Fruit fly (Drosophila melanogaster): Measurements from ENCODE around the gene Rtnl1.

DNA sequence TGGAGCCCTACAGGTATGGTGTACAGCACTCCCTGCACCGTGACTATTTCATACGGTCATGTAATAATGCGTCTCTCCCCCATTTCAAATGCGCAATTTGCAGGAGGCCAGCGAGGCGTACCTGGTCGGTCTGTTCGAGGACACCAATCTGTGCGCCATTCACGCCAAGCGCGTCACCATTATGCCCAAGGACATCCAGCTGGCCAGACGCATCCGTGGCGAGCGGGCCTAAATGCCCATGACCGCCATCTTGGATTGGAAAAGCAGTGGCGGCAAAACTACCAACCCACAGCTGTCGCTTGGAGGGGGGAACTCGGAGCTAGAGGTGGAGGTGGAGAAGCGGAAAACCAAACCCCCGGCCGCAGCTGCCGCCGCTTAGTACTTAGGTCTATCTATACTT lies 46.0 kb upstream of the Rtnl1 start:
- TF ChIP-seq CG6854 (GFP tag; optimal IDR thresholded peaks at IDR 0.05) (no peak), Hr4 (GFP tag; optimal IDR thresholded peaks at IDR 0.05) (no peak)
